Worm (Caenorhabditis elegans) whole organism, L1 larva: ENCODE results near the gene mig-38.
A peak's percentile ranks its signal among the peaks of the same experiment; 100 is the strongest.

Experiments used
- C04F5.9 ChIP-seq: sonication (generic microtip); optimal IDR thresholded peaks from 2 replicates; lab custom pipeline; 2016; ENCODE audit warnings: missing genetic modification characterization, missing compliant biosample characterization
- F16B12.6 ChIP-seq: fragments of 150-350 bp; optimal IDR thresholded peaks from 2 replicates; lab custom pipeline; 2014; ENCODE audit warnings: missing biosample characterization, missing genetic modification characterization
- alr-1 ChIP-seq: fragments of 200-800 bp; sonication (Bioruptor generic); optimal IDR thresholded peaks from 2 replicates; lab custom pipeline; 2018; ENCODE audit warnings: borderline replicate concordance, mild to moderate bottlenecking, missing genetic modification characterization, missing compliant biosample characterization
- ceh-88 ChIP-seq: fragments of 200-800 bp; sonication (Bioruptor generic); IDR thresholded peaks from 2 replicates; pipeline ENCODE4 v1.3.6; 2022; ENCODE audit warnings: missing genetic modification characterization, missing compliant biosample characterization
- ces-1 ChIP-seq: fragments of 150-350 bp; optimal IDR thresholded peaks from 2 replicates; lab custom pipeline; 2014; ENCODE audit warnings: missing biosample characterization, missing genetic modification reagents, missing genetic modification characterization
- dpl-1 ChIP-seq, 3 experiments: fragments of 150-350 bp in 2 of 3; sonication (generic microtip) in 1 of 3; optimal IDR thresholded peaks; 2 replicates each; lab custom pipeline; 2014 to 2017; ENCODE audit warnings: missing biosample characterization in 3 of 3, missing genetic modification characterization in 3 of 3, missing genetic modification reagents in 3 of 3
- dsc-1 ChIP-seq: sonication (generic microtip); optimal IDR thresholded peaks from 2 replicates; lab custom pipeline; 2016; ENCODE audit warnings: mild to moderate bottlenecking, missing genetic modification characterization, missing compliant biosample characterization
- efl-1 ChIP-seq, 4 experiments: fragments of 150-350 bp; optimal IDR thresholded peaks in 3 of 4; peaks in 1 of 4; 1 replicate in 1 of 4; 2 replicates in 3 of 4; lab custom pipeline; 2014; ENCODE audit warnings: missing biosample characterization in 2 of 4, missing genetic modification characterization in 2 of 4, missing genetic modification reagents in 2 of 4
- egl-27 ChIP-seq, 2 experiments: fragments of 150-350 bp in 1 of 2; sonication (generic microtip); optimal IDR thresholded peaks; 3 replicates each; lab custom pipeline; 2017 to 2018; ENCODE audit warnings: missing biosample characterization in 2 of 2, missing genetic modification characterization in 2 of 2, missing genetic modification reagents in 2 of 2
- elt-2 ChIP-seq: sonication (generic microtip); optimal IDR thresholded peaks from 2 replicates; lab custom pipeline; 2016; ENCODE audit warnings: missing genetic modification characterization, mild to moderate bottlenecking, inconsistent platforms, missing compliant biosample characterization, missing genetic modification reagents
- elt-3 ChIP-seq, 6 experiments: fragments of 150-350 bp in 1 of 6; sonication (generic microtip); optimal IDR thresholded peaks; 2 replicates each; lab custom pipeline; 2017 to 2018; ENCODE audit warnings: missing biosample characterization in 6 of 6, missing genetic modification characterization in 6 of 6, inconsistent platforms in 1 of 6
- fkh-4 ChIP-seq: sonication (generic microtip); optimal IDR thresholded peaks from 2 replicates; lab custom pipeline; 2016; ENCODE audit warnings: missing compliant biosample characterization, missing genetic modification characterization, borderline replicate concordance
- fos-1 ChIP-seq: fragments of 150-350 bp; optimal IDR thresholded peaks from 2 replicates; lab custom pipeline; 2014; ENCODE audit warnings: missing biosample characterization, missing genetic modification characterization
- hlh-4 ChIP-seq: sonication (generic microtip); optimal IDR thresholded peaks from 2 replicates; lab custom pipeline; 2016; ENCODE audit warnings: mild to moderate bottlenecking, missing genetic modification characterization, missing compliant biosample characterization
- hpl-2 ChIP-seq: fragments of 150-350 bp; optimal IDR thresholded peaks from 2 replicates; lab custom pipeline; 2014; ENCODE audit warnings: missing biosample characterization, missing genetic modification reagents, missing genetic modification characterization
- irx-1 ChIP-seq: sonication (generic microtip); optimal IDR thresholded peaks from 2 replicates; lab custom pipeline; 2016; ENCODE audit warnings: missing genetic modification characterization, missing compliant biosample characterization
- isw-1 ChIP-seq: fragments of 200-800 bp; sonication (Bioruptor generic); IDR thresholded peaks from 2 replicates; pipeline ENCODE4 v1.3.6; 2022; ENCODE audit warnings: missing genetic modification characterization, missing compliant biosample characterization
- lin-13 ChIP-seq: fragments of 150-350 bp; optimal IDR thresholded peaks from 2 replicates; lab custom pipeline; 2014; ENCODE audit warnings: missing biosample characterization, missing genetic modification reagents, missing genetic modification characterization
- lsy-2 ChIP-seq, 2 experiments: fragments of 150-350 bp; optimal IDR thresholded peaks; 2 replicates each; lab custom pipeline; 2014; ENCODE audit warnings: missing biosample characterization in 2 of 2, missing genetic modification characterization in 2 of 2
- mef-2 ChIP-seq: fragments of 150-350 bp; optimal IDR thresholded peaks from 2 replicates; lab custom pipeline; 2014; ENCODE audit warnings: missing biosample characterization, missing genetic modification characterization
- mep-1 ChIP-seq: fragments of 150-350 bp; optimal IDR thresholded peaks from 2 replicates; lab custom pipeline; 2014; ENCODE audit warnings: missing biosample characterization, missing genetic modification characterization
- nhr-19 ChIP-seq: fragments of 200-800 bp; sonication (Bioruptor generic); conservative IDR thresholded peaks from 2 replicates; pipeline ENCODE4 v1.3.6; 2022; ENCODE audit warnings: missing genetic modification characterization, missing compliant biosample characterization
- nhr-20 ChIP-seq: sonication (generic microtip); optimal IDR thresholded peaks from 2 replicates; lab custom pipeline; 2016; ENCODE audit warnings: mild to moderate bottlenecking, missing genetic modification characterization, missing compliant biosample characterization
- nhr-71 ChIP-seq: sonication (generic microtip); optimal IDR thresholded peaks from 2 replicates; lab custom pipeline; 2016; ENCODE audit warnings: mild to moderate bottlenecking, missing genetic modification characterization, moderate library complexity, missing compliant biosample characterization
- nhr-77 ChIP-seq: fragments of 150-350 bp; optimal IDR thresholded peaks from 2 replicates; lab custom pipeline; 2014; ENCODE audit warnings: missing biosample characterization, missing genetic modification characterization
- nhr-84 ChIP-seq: sonication (generic microtip); optimal IDR thresholded peaks from 2 replicates; lab custom pipeline; 2017; ENCODE audit warnings: missing biosample characterization, missing genetic modification characterization
- nhr-90 ChIP-seq: sonication (generic microtip); optimal IDR thresholded peaks from 2 replicates; lab custom pipeline; 2016; ENCODE audit warnings: mild to moderate bottlenecking, missing genetic modification characterization, missing compliant biosample characterization; ENCODE audit not compliant: poor library complexity
- rnt-1 ChIP-seq: sonication (generic microtip); optimal IDR thresholded peaks from 2 replicates; lab custom pipeline; 2016; ENCODE audit warnings: mild to moderate bottlenecking, missing genetic modification characterization, moderate library complexity, missing compliant biosample characterization
- skn-1 ChIP-seq: fragments of 150-350 bp; optimal IDR thresholded peaks from 2 replicates; lab custom pipeline; 2014; ENCODE audit warnings: missing biosample characterization, missing genetic modification characterization
- snu-23 ChIP-seq: sonication (generic microtip); optimal IDR thresholded peaks from 2 replicates; lab custom pipeline; 2016; ENCODE audit warnings: missing genetic modification characterization, missing compliant biosample characterization
- sox-4 ChIP-seq: sonication (generic microtip); optimal IDR thresholded peaks from 2 replicates; lab custom pipeline; 2016; ENCODE audit warnings: missing genetic modification characterization, missing compliant biosample characterization
- sup-37 ChIP-seq: fragments of 200-800 bp; sonication (Bioruptor generic); optimal IDR thresholded peaks from 2 replicates; lab custom pipeline; 2018; ENCODE audit warnings: mild to moderate bottlenecking, missing genetic modification characterization, missing compliant biosample characterization
- swsn-7 ChIP-seq: sonication (generic microtip); optimal IDR thresholded peaks from 2 replicates; lab custom pipeline; 2016; ENCODE audit warnings: missing genetic modification characterization, missing compliant biosample characterization
- tbx-2 ChIP-seq: sonication (generic microtip); optimal IDR thresholded peaks from 2 replicates; lab custom pipeline; 2016; ENCODE audit warnings: missing genetic modification characterization, missing compliant biosample characterization
- tlp-1 ChIP-seq: fragments of 150-350 bp; optimal IDR thresholded peaks from 2 replicates; lab custom pipeline; 2014; ENCODE audit warnings: missing biosample characterization, missing genetic modification characterization
- unc-130 ChIP-seq: fragments of 150-350 bp; optimal IDR thresholded peaks from 2 replicates; lab custom pipeline; 2017; ENCODE audit warnings: missing biosample characterization, missing genetic modification characterization, inconsistent platforms
- unc-86 ChIP-seq: sonication (generic microtip); optimal IDR thresholded peaks from 2 replicates; lab custom pipeline; 2016; ENCODE audit warnings: missing genetic modification characterization, missing compliant biosample characterization
- unc-98 ChIP-seq: fragments of 200-800 bp; sonication (Bioruptor generic); IDR thresholded peaks from 2 replicates; pipeline ENCODE4 v1.3.6; 2022; ENCODE audit warnings: missing genetic modification characterization, missing compliant biosample characterization
- xbp-1 ChIP-seq: sonication (generic microtip); optimal IDR thresholded peaks from 2 replicates; lab custom pipeline; 2016; ENCODE audit warnings: missing genetic modification characterization, missing compliant biosample characterization

The mig-38 gene

DNA sequence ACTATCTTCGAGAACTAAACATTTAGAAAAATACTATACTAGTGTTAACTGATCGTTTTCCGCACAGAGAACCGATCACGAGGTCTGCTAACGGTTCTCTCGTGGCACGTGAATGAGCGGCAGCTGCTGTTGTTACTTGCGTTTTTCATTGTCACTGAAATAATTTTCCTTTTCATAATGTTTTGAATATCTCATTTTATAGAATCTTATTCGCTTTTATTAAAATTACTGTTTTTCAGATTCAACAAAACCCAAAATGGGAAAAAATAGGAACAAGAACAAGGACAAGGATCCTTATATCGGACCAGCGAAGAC lies 42.3 kb downstream of the mig-38 start, which contains the start of gene F58B3.6 (continued):
- TF ChIP-seq swsn-7 (tag; lab: Kevin White, UChicago) = peak; percentile 6
- peak; percentile 89 for TF ChIP-seq nhr-20 (tag; lab: Kevin White, UChicago)
- TF ChIP-seq tbx-2 (tag; lab: Kevin White, UChicago) = peak; percentile 16
- peak; percentile 73 for TF ChIP-seq mep-1
- peak; percentile 53 for TF ChIP-seq rnt-1 (tag; lab: Kevin White, UChicago)
- peak in 2 of 3 experiments; percentile 15 to 45 for TF ChIP-seq dpl-1 (GFP tag; optimal IDR thresholded peaks at IDR 0.05; lab: Kevin White, UChicago)
- no peak for TF ChIP-seq irx-1
- TF ChIP-seq skn-1 = no peak
- peak in 1 of 2 experiments; percentile 33 for TF ChIP-seq efl-1 (optimal IDR thresholded peaks at IDR 0.05; lab: Kevin White, UChicago)
- peak; percentile 7 to 39 for TF ChIP-seq efl-1 (GFP tag; optimal IDR thresholded peaks at IDR 0.05 in 1 of 2; lab: Kevin White, UChicago)
- no peak for TF ChIP-seq nhr-77
- peak; percentile 77 for TF ChIP-seq nhr-71 (tag; lab: Kevin White, UChicago)
- no peak for TF ChIP-seq alr-1
- peak; percentile 84 for TF ChIP-seq snu-23 (GFP tag; lab: Kevin White, UChicago)

- TF ChIP-seq egl-27 (tag; optimal IDR thresholded peaks at IDR 0.05; lab: Kevin White, UChicago) (no peak), unc-130 (tag; lab: Kevin White, UChicago) (no peak), elt-2 (tag; lab: Kevin White, UChicago) (peak; percentile 9), nhr-71 (tag; lab: Kevin White, UChicago) (peak; percentile 14), nhr-77 (no peak)
These were observed 44.0 kb downstream of the mig-38 start, which contains the start of gene rbm-17 for ce11 chrIV:11638016-11638415. rbm-17 (plus strand) TSS chrIV:11638316.

DNA sequence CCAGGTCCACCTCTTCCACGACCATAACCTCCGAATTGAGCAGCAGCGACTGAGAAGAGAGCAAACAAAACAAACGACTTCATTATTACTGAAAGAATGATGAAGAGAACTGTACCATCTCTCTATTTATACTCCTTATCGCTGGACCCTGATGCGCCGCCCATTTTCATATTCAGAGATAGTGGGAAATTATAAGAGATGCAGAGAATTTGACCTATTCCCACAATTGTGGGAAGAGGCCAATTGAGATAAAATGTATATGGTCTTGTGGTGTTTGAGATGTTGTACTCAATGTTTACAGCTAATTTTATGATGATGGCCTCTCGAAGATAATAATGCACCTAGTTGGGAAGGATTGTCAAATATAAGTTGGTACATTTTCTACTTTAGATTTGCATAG lies 46.9 kb downstream of the mig-38 start, which contains the start of gene ttr-50:
ttr-50 (minus strand) TSS at position 101 of the 400 bp plus-strand sequence.
- TF ChIP-seq unc-98 (GFP tag; lab: Robert Waterston, UW) = no peak
- TF ChIP-seq ces-1 = no peak
- TF ChIP-seq nhr-19 (GFP tag; lab: Robert Waterston, UW) = no peak
- no peak for TF ChIP-seq nhr-90 (tag; lab: Kevin White, UChicago)
- TF ChIP-seq lsy-2 (tag; optimal IDR thresholded peaks at IDR 0.05; lab: Kevin White, UChicago) = no peak
- no peak for TF ChIP-seq elt-3 (tag; optimal IDR thresholded peaks at IDR 0.05; lab: Kevin White, UChicago)
- no peak for TF ChIP-seq sox-4 (tag; lab: Kevin White, UChicago)
- no peak for TF ChIP-seq rnt-1 (tag; lab: Kevin White, UChicago)
- TF ChIP-seq fos-1 (tag; lab: Kevin White, UChicago) = no peak
- TF ChIP-seq hpl-2 = no peak

DNA sequence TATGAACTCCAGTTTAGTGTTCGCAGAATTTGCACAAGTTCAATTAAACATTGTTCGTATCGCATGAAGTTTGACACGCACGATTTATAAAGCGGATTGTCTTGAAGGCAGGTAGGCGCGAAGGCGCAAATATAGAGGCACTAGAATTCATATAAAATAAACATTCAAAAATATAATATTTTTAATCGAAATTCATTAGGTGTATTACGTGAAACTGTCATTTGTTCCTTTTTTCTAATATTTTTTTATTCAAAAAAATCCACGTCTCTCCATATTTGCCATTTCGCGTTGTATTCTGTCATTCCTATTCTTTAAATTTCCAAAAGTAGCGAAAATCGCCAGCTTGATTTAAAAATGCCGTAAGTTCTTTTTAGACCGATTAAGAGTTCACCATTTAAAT lies 47.8 kb downstream of the mig-38 start, which contains the start of gene ZK809.1:
ZK809.1 (plus strand) TSS at position 301 of the 400 bp plus-strand sequence.
- TF ChIP-seq tlp-1 (tag; lab: Kevin White, UChicago) (no peak), skn-1 (no peak), xbp-1 (tag; lab: Kevin White, UChicago) (no peak), dsc-1 (tag; lab: Kevin White, UChicago) (no peak), isw-1 (GFP tag; lab: Robert Waterston, UW) (no peak), F16B12.6 (no peak), nhr-84 (tag; lab: Kevin White, UChicago) (no peak), unc-130 (tag; lab: Kevin White, UChicago) (no peak), fkh-4 (tag; lab: Kevin White, UChicago) (no peak), mef-2 (tag; lab: Kevin White, UChicago) (no peak), ceh-88 (GFP tag; lab: Robert Waterston, UW) (no peak), C04F5.9 (no peak), lin-13 (no peak), elt-3 (tag; optimal IDR thresholded peaks at IDR 0.05; lab: Kevin White, UChicago) (no peak), sup-37 (GFP tag; lab: Kevin White, UChicago) (no peak), fos-1 (tag; lab: Kevin White, UChicago) (no peak), unc-86 (tag; lab: Kevin White, UChicago) (no peak), hlh-4 (no peak)
